Worm (Caenorhabditis elegans): ENCODE data around the gene F57C12.2.

Gene F57C12.2

DNA sequence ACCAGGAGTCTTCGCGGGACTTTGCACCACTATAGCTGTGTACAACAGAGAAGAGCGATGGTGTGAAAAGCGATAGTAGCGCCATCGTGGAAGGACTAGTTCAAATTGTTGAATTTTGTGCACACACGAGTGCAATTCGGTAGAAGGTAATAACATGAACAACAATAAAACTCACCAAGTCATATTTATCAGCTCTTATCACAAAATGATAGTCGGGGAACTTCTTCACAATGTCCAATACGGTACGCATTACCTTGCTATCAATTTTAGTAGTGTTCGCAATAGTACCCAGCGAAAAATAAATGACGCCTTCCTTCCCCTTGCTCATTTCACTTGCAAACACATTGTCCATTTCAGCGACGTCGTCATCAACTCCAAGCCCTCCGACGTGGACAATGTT, 23.5 kb downstream of the F57C12.2 start:
- TF ChIP-seq nhr-11 (tag; optimal IDR thresholded peaks at IDR 0.05): no peak
- no peak for TF ChIP-seq elt-3 (tag; optimal IDR thresholded peaks at IDR 0.05)
- TF ChIP-seq aly-2 (tag; optimal IDR thresholded peaks at IDR 0.05): no peak
- no peak for TF ChIP-seq egl-27 (tag; optimal IDR thresholded peaks at IDR 0.05)
- TF ChIP-seq mdl-1 (tag; optimal IDR thresholded peaks at IDR 0.05): no peak
- no peak for TF ChIP-seq nhr-77 (tag; optimal IDR thresholded peaks at IDR 0.05)
- TF ChIP-seq unc-62 (GFP tag; optimal IDR thresholded peaks at IDR 0.05): no peak
- TF ChIP-seq nhr-85 (tag): no peak
- no peak for TF ChIP-seq nhr-71 (tag; optimal IDR thresholded peaks at IDR 0.05)
- no peak for TF ChIP-seq skn-1 (tag; optimal IDR thresholded peaks at IDR 0.05)
- no peak for TF ChIP-seq ama-1 (optimal IDR thresholded peaks at IDR 0.05)
- TF ChIP-seq ceh-88 (GFP tag; IDR thresholded peaks at IDR 0.05): no peak
- TF ChIP-seq swsn-7 (tag; optimal IDR thresholded peaks at IDR 0.05): no peak
- no peak for TF ChIP-seq ceh-82 (tag; optimal IDR thresholded peaks at IDR 0.05)
- TF ChIP-seq unc-30 (tag; optimal IDR thresholded peaks at IDR 0.05): no peak
- no peak for TF ChIP-seq lin-39 (tag; optimal IDR thresholded peaks at IDR 0.05)

DNA sequence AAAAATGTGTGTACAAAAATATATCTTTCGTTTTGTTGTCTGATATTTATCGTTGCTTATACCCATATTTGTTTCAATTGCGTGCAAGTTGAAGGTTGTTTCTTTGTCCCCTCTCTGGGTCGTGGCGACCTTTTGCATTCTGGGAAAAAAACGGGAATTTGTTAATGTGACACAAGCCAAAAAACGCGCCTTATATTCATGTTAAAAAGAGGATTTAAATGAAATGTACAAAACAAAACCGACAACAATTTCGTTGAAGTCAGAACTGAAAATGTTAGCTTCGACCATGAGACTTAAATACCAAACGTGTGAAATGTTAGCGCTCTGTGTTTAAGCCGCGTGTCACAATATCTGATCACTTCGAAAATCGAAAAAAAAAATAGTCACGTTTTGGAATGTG, 26.7 kb downstream of the F57C12.2 start:
- TF ChIP-seq ceh-90 (tag; optimal IDR thresholded peaks at IDR 0.05) (no peak), vab-15 (tag; optimal IDR thresholded peaks at IDR 0.05) (no peak), unc-86 (tag; optimal IDR thresholded peaks at IDR 0.05) (no peak), dsc-1 (tag; optimal IDR thresholded peaks at IDR 0.05) (no peak), egl-27 (tag; optimal IDR thresholded peaks at IDR 0.05) (no peak), aly-2 (tag; optimal IDR thresholded peaks at IDR 0.05) (no peak), nhr-84 (tag; optimal IDR thresholded peaks at IDR 0.05) (no peak), ztf-11 (tag; optimal IDR thresholded peaks at IDR 0.05) (no peak), pag-3 (tag; optimal IDR thresholded peaks at IDR 0.05; ENCODE audit: borderline replicate concordance, insufficient read depth) (no peak), unc-130 (tag; optimal IDR thresholded peaks at IDR 0.05) (no peak), snpc-4 (tag; optimal IDR thresholded peaks at IDR 0.05) (no peak), hpl-2 (GFP tag; optimal IDR thresholded peaks at IDR 0.05) (no peak), nhr-76 (tag; optimal IDR thresholded peaks at IDR 0.05) (no peak), rnt-1 (tag; optimal IDR thresholded peaks at IDR 0.05) (no peak), lin-13 (GFP tag; optimal IDR thresholded peaks at IDR 0.05) (no peak), xbp-1 (tag; optimal IDR thresholded peaks at IDR 0.05) (no peak), zag-1 (tag; optimal IDR thresholded peaks at IDR 0.05) (no peak), zip-4 (GFP tag; optimal IDR thresholded peaks at IDR 0.05) (no peak), ets-5 (GFP tag; IDR thresholded peaks at IDR 0.05) (no peak)

DNA sequence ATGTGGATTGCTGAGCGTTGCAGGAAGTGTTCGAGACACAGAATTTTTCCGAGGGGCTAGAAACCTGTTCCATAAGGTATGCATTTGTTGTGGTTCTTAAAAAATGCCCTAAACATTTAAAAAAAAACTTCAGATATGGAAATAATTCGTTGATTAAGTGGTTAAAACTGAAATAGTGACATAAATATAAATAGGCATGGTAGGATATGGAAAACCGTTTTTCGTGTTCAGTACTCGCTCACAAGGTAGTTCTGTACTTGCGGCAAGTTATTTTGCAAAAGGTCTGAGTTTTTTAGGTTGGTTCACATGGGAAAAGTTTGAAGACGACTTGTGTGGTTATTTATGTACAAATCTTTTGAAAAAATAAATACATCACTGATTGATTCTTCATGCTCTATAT, 30.3 kb downstream of the F57C12.2 start, which contains the start of gene B0310.3:
TSS of gene B0310.3 (minus strand) at position 101 of the 400 bp plus-strand sequence.
- TF ChIP-seq hlh-4 (tag; optimal IDR thresholded peaks at IDR 0.05): no peak
- no peak for TF ChIP-seq ets-5 (GFP tag; IDR thresholded peaks at IDR 0.05)
- TF ChIP-seq snpc-4 (tag; optimal IDR thresholded peaks at IDR 0.05): no peak
- no peak for TF ChIP-seq hlh-17 (GFP tag; optimal IDR thresholded peaks at IDR 0.05; ENCODE audit: borderline replicate concordance)
- no peak for TF ChIP-seq unc-62 (GFP tag; optimal IDR thresholded peaks at IDR 0.05)
- no peak for TF ChIP-seq nhr-237 (tag; optimal IDR thresholded peaks at IDR 0.05)
- TF ChIP-seq efl-1 (optimal IDR thresholded peaks at IDR 0.05): no peak
- TF ChIP-seq efl-1 (GFP tag; optimal IDR thresholded peaks at IDR 0.05 in 1 of 2): no peak
- no peak for TF ChIP-seq snu-23 (GFP tag; optimal IDR thresholded peaks at IDR 0.05)
- no peak for TF ChIP-seq F16B12.6 (tag; optimal IDR thresholded peaks at IDR 0.05)
- TF ChIP-seq mab-9 (GFP tag; IDR thresholded peaks at IDR 0.05): no peak
- no peak for TF ChIP-seq ceh-90 (tag; optimal IDR thresholded peaks at IDR 0.05)
- TF ChIP-seq lir-3 (tag; optimal IDR thresholded peaks at IDR 0.05; ENCODE audit: poor library complexity): no peak
- TF ChIP-seq swsn-7 (tag; optimal IDR thresholded peaks at IDR 0.05): no peak
- TF ChIP-seq C04F5.9 (tag; optimal IDR thresholded peaks at IDR 0.05): no peak
- TF ChIP-seq grh-1 (GFP tag; IDR thresholded peaks at IDR 0.05): no peak
- no peak for TF ChIP-seq mdl-1 (tag; optimal IDR thresholded peaks at IDR 0.05)
- no peak for TF ChIP-seq ceh-82 (tag; optimal IDR thresholded peaks at IDR 0.05)
- TF ChIP-seq C16A3.4 (tag; optimal IDR thresholded peaks at IDR 0.05): no peak
- no peak for TF ChIP-seq ceh-63 (GFP tag; optimal IDR thresholded peaks at IDR 0.05)

Data from whole organism, L1 larva.